Worm (Caenorhabditis elegans): Measurements from ENCODE around the gene C37E2.10.

- TF ChIP-seq snpc-4 (tag; optimal IDR thresholded peaks at IDR 0.05) = no peak
- no peak for TF ChIP-seq lin-13 (tag; optimal IDR thresholded peaks at IDR 0.05)
- TF ChIP-seq pha-4 (tag; optimal IDR thresholded peaks at IDR 0.05) = no peak
- TF ChIP-seq mab-5 (tag; optimal IDR thresholded peaks at IDR 0.05) = no peak
- TF ChIP-seq sptf-1 (tag; optimal IDR thresholded peaks at IDR 0.05) = no peak
- no peak for TF ChIP-seq nhr-237 (tag; optimal IDR thresholded peaks at IDR 0.05)
- no peak for TF ChIP-seq elt-3 (tag; optimal IDR thresholded peaks at IDR 0.05)
- TF ChIP-seq nhr-12 (tag; optimal IDR thresholded peaks at IDR 0.05) = no peak
- no peak for TF ChIP-seq elt-1 (tag; optimal IDR thresholded peaks at IDR 0.05; ENCODE audit: borderline replicate concordance, insufficient read depth)
- no peak for TF ChIP-seq ceh-83 (GFP tag; optimal IDR thresholded peaks at IDR 0.05)
- no peak for TF ChIP-seq unc-39 (tag; optimal IDR thresholded peaks at IDR 0.05)
- no peak for TF ChIP-seq unc-62 (GFP tag; optimal IDR thresholded peaks at IDR 0.05)
Observed at ce11 chrX:14186466-14186865, 7.7 kb downstream of the C37E2.10 start, which contains the start of gene ceh-36.

All from whole organism, mixed stage, embryonic.